Fruit fly (Drosophila melanogaster): ENCODE results near the gene Grp170.

Grp170 gene

DNA sequence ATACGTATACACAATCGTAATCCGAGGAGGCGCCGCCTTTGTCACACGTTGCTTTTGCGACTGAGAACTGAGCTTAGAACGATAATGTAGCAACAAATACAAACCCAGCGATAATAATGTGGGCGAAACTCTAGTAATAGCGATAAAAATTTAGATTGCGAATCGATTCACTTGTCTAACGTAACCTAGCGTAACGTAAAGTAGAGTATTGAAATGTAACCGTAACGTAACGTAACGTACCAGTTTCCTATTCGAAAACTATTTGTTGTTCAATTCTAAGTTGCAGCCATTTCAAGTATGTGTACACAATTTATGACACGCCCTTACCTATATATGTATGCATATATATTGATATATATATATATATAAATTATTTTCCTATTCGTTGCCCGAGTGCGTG is 30.1 kb downstream of the Grp170 start:
- TF ChIP-seq cnc (optimal IDR thresholded peaks at IDR 0.05) (no peak), Hr96 (GFP tag; optimal IDR thresholded peaks at IDR 0.05) (no peak), pad (GFP tag; optimal IDR thresholded peaks at IDR 0.05) (no peak), Clk (GFP tag; optimal IDR thresholded peaks at IDR 0.05) (no peak), CG7045 (GFP tag; optimal IDR thresholded peaks at IDR 0.05) (no peak), CG14711 (tag; optimal IDR thresholded peaks at IDR 0.05) (no peak), CG33017 (tag; optimal IDR thresholded peaks at IDR 0.05) (no peak), CG1620 (GFP tag; optimal IDR thresholded peaks at IDR 0.05) (no peak), ovo (GFP tag; optimal IDR thresholded peaks at IDR 0.05) (no peak), tj (GFP tag; optimal IDR thresholded peaks at IDR 0.05) (no peak), kay (GFP tag; ENCODE audit: borderline replicate concordance) (no peak), CG7101 (tag; optimal IDR thresholded peaks at IDR 0.05) (no peak), CG5204 (GFP tag; optimal IDR thresholded peaks at IDR 0.05) (no peak), CG11617 (GFP tag; optimal IDR thresholded peaks at IDR 0.05) (no peak), toe (GFP tag; optimal IDR thresholded peaks at IDR 0.05) (no peak), cic (GFP tag; optimal IDR thresholded peaks at IDR 0.05) (no peak), CG12768 (GFP tag; optimal IDR thresholded peaks at IDR 0.05) (no peak), Crg-1 (GFP tag; optimal IDR thresholded peaks at IDR 0.05) (no peak), Mnt (GFP tag; optimal IDR thresholded peaks at IDR 0.05) (no peak)

DNA sequence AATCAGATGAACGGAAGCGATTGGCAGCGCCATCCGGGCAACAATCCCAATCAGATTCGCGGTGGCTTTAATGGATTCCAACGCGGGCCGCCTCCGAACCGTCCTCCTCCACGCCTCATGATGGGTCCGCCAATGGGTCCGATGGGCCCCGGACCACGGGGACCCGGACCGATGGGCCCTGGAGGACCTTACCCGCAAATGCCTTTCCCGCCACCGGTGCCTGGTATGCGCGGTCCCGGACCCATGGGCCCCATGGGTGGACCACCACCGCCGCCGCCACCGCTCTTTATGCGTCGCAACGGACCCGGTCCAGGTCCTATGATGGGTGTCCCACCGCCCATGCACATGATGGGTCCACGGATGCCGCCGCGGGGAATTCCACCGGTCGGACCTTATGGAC is 32.0 kb downstream of the Grp170 start:
- TF ChIP-seq CG7045 (GFP tag; optimal IDR thresholded peaks at IDR 0.05) (no peak), CG12768 (GFP tag; optimal IDR thresholded peaks at IDR 0.05) (no peak), cnc (optimal IDR thresholded peaks at IDR 0.05) (no peak), CG14711 (tag; optimal IDR thresholded peaks at IDR 0.05) (no peak), Crg-1 (GFP tag; optimal IDR thresholded peaks at IDR 0.05) (no peak), tj (GFP tag; optimal IDR thresholded peaks at IDR 0.05) (no peak), CG33017 (tag; optimal IDR thresholded peaks at IDR 0.05) (no peak), Mnt (GFP tag; optimal IDR thresholded peaks at IDR 0.05) (no peak), CG1620 (GFP tag; optimal IDR thresholded peaks at IDR 0.05) (no peak), pad (GFP tag; optimal IDR thresholded peaks at IDR 0.05) (no peak), kay (GFP tag; ENCODE audit: borderline replicate concordance) (no peak), ovo (GFP tag; optimal IDR thresholded peaks at IDR 0.05) (no peak), bab1 (GFP tag; optimal IDR thresholded peaks at IDR 0.05) (no peak), CG5204 (GFP tag; optimal IDR thresholded peaks at IDR 0.05) (no peak), toe (GFP tag; optimal IDR thresholded peaks at IDR 0.05) (no peak), Hr96 (GFP tag; optimal IDR thresholded peaks at IDR 0.05) (no peak), CG7101 (tag; optimal IDR thresholded peaks at IDR 0.05) (no peak), Clk (GFP tag; optimal IDR thresholded peaks at IDR 0.05) (no peak)

DNA sequence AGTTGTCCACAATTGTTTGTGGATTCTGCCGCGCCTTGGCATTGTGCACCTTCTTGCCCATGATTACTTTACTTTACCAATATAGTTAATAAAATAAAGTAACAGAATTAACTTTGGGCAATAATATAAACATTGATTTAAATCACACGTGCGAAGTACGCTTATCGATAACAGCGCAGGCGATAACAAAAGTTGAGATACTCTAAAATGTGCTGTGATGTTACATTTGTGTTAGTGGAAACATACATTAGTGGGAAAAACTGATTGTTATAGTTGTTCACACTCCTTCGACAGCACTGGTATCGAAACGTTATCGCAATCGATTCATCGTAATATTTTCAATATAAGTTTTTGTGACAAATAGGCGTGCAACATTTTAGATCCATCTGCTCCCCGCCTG is 33.0 kb downstream of the Grp170 start, which contains the start of gene kz:
kz (minus strand) TSS at position 194 of the 400 bp plus-strand sequence.
- TF ChIP-seq Mnt (GFP tag; optimal IDR thresholded peaks at IDR 0.05) (peak; percentile 100), Hr96 (GFP tag; optimal IDR thresholded peaks at IDR 0.05) (no peak), bab1 (GFP tag; optimal IDR thresholded peaks at IDR 0.05) (peak; percentile 10)

DNA sequence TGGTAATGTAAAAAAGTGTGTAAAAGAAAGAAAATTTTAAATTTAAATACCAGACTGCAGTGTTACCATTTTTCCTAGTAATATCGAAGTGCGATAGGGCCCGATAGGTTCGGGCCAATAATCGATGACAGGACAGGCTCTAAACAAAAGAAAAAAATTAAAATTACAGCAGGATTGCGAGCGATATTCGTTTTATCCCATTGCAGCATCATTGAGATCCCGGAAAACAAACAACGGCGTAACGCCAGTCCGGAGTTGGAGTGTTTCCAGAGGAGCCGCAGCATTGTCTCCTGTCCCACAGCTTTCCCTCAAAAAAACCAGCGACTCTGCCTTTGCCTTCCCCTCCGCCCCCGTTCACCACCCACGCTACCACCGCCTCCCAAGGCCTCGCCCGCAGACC is 49.7 kb downstream of the Grp170 start, which contains the start of gene pcx:
pcx (plus strand) TSS at position 159 of the 400 bp plus-strand sequence.
- TF ChIP-seq CG33017 (tag; optimal IDR thresholded peaks at IDR 0.05) (no peak), Crg-1 (GFP tag; optimal IDR thresholded peaks at IDR 0.05) (no peak), CG11617 (GFP tag; optimal IDR thresholded peaks at IDR 0.05) (no peak), CG7045 (GFP tag; optimal IDR thresholded peaks at IDR 0.05) (no peak), CG1620 (GFP tag; optimal IDR thresholded peaks at IDR 0.05) (no peak), ovo (GFP tag; optimal IDR thresholded peaks at IDR 0.05) (no peak), CG5204 (GFP tag; optimal IDR thresholded peaks at IDR 0.05) (no peak), toe (GFP tag; optimal IDR thresholded peaks at IDR 0.05) (no peak), Clk (GFP tag; optimal IDR thresholded peaks at IDR 0.05) (no peak), bab1 (GFP tag; optimal IDR thresholded peaks at IDR 0.05) (no peak), pad (GFP tag; optimal IDR thresholded peaks at IDR 0.05) (no peak), CG12768 (GFP tag; optimal IDR thresholded peaks at IDR 0.05) (no peak), Mnt (GFP tag; optimal IDR thresholded peaks at IDR 0.05) (no peak)

DNA sequence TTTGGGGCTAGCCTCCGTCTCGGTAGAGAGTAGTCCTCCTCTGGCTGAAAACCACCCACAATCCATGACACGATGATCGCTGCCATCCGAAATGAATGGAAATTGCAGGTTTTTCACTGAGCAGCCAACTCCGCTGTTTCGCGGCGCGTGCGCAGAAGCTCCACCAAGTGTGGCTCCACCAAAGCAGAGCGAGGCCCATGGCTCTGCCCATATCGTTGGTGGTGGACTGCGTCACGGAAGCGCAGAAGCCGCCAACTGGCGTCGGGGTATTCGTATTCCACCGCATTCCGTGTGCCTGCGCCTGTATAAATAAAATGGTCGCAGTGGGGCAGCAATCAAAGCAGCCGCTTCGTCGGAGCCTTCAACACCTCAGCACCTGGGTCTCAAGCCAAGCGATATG is 51.4 kb downstream of the Grp170 start, which contains the start of gene CG14052:
CG14052 (plus strand) TSS at position 301 of the 400 bp plus-strand sequence.
- TF ChIP-seq kay (GFP tag; ENCODE audit: borderline replicate concordance) (no peak), CG5204 (GFP tag; optimal IDR thresholded peaks at IDR 0.05) (no peak), CG33017 (tag; optimal IDR thresholded peaks at IDR 0.05) (no peak), toe (GFP tag; optimal IDR thresholded peaks at IDR 0.05) (no peak), Crg-1 (GFP tag; optimal IDR thresholded peaks at IDR 0.05) (no peak), CG14711 (tag; optimal IDR thresholded peaks at IDR 0.05) (no peak), CG7101 (tag; optimal IDR thresholded peaks at IDR 0.05) (no peak), Clk (GFP tag; optimal IDR thresholded peaks at IDR 0.05) (no peak), Hr96 (GFP tag; optimal IDR thresholded peaks at IDR 0.05) (no peak), bab1 (GFP tag; optimal IDR thresholded peaks at IDR 0.05) (no peak), CG7045 (GFP tag; optimal IDR thresholded peaks at IDR 0.05) (no peak), ovo (GFP tag; optimal IDR thresholded peaks at IDR 0.05) (no peak), Mnt (GFP tag; optimal IDR thresholded peaks at IDR 0.05) (no peak), CG1620 (GFP tag; optimal IDR thresholded peaks at IDR 0.05) (no peak), CG11617 (GFP tag; optimal IDR thresholded peaks at IDR 0.05) (no peak), CG12768 (GFP tag; optimal IDR thresholded peaks at IDR 0.05) (no peak), cic (GFP tag; optimal IDR thresholded peaks at IDR 0.05) (no peak), tj (GFP tag; optimal IDR thresholded peaks at IDR 0.05) (no peak), pad (GFP tag; optimal IDR thresholded peaks at IDR 0.05) (no peak)

DNA sequence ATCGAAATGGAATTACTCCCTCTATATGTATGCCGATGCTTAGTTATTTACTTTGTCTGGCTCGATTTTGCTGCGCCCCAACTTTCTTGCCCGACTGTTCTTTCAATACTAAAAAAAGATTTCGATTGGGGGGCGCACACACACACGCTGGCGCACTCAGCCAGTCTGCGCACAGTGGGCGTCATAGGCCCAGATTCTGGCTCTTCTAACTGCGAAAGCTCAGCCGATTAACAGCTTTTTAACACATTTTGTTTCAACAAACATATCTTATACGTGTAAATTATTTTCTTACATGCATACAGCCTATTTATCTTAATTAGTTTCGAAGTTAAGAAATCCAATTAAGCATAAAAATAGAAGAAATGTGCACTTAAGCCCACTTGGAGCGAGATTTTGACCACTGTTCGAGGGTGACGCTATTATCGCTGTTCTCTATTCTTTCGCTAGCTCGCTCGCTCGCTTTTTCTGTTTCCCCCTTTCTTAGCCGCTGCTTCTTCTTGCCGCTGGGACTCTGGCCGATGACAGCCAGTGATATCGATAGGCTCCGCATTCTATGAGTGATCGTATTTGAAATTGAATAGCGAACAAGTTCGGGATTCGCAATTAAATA is 52.6 kb downstream of the Grp170 start, which contains the start of gene Vinc:
Vinc (minus strand) TSS at position 387 of the 610 bp plus-strand sequence.
- TF ChIP-seq Mnt (GFP tag; optimal IDR thresholded peaks at IDR 0.05) (peak; percentile 87), CG5204 (GFP tag; optimal IDR thresholded peaks at IDR 0.05) (no peak), tj (GFP tag; optimal IDR thresholded peaks at IDR 0.05) (peak; percentile 86), CG33017 (tag; optimal IDR thresholded peaks at IDR 0.05) (peak; percentile 74), cic (GFP tag; optimal IDR thresholded peaks at IDR 0.05) (peak; percentile 82), CG14711 (tag; optimal IDR thresholded peaks at IDR 0.05) (peak; percentile 89), bab1 (GFP tag; optimal IDR thresholded peaks at IDR 0.05) (peak; percentile 97), CG7101 (tag; optimal IDR thresholded peaks at IDR 0.05) (peak; percentile 92), CG1620 (GFP tag; optimal IDR thresholded peaks at IDR 0.05) (peak; percentile 96), pad (GFP tag; optimal IDR thresholded peaks at IDR 0.05) (peak; percentile 92), Crg-1 (GFP tag; optimal IDR thresholded peaks at IDR 0.05) (peak; percentile 74), Hr96 (GFP tag; optimal IDR thresholded peaks at IDR 0.05) (peak; percentile 96), Clk (GFP tag; optimal IDR thresholded peaks at IDR 0.05) (peak; percentile 81), CG11617 (GFP tag; optimal IDR thresholded peaks at IDR 0.05) (peak; percentile 91), CG7045 (GFP tag; optimal IDR thresholded peaks at IDR 0.05) (peak; percentile 84), ovo (GFP tag; optimal IDR thresholded peaks at IDR 0.05) (peak; percentile 41), kay (GFP tag; ENCODE audit: borderline replicate concordance) (no peak), toe (GFP tag; optimal IDR thresholded peaks at IDR 0.05) (peak; percentile 90), CG12768 (GFP tag; optimal IDR thresholded peaks at IDR 0.05) (peak; percentile 89), cnc (optimal IDR thresholded peaks at IDR 0.05) (no peak)

All from whole organism, adult.